Fruit fly (Drosophila melanogaster) whole organism, adult: ENCODE measurements around the gene Taf1.

Experiments used
- CG11617 ChIP-seq: fragments of 200-800 bp; sonication (Bioruptor generic); optimal IDR thresholded peaks from 2 replicates; lab custom pipeline; 2017; ENCODE audit warnings: mild to moderate bottlenecking, missing biosample characterization, missing genetic modification reagents, missing genetic modification characterization
- CG12768 ChIP-seq: fragments of 200-800 bp; sonication (Bioruptor generic); optimal IDR thresholded peaks from 2 replicates; lab custom pipeline; 2017; ENCODE audit warnings: missing biosample characterization, missing genetic modification characterization, mild to moderate bottlenecking, moderate library complexity, missing genetic modification reagents
- CG14711 ChIP-seq: fragments of 200-800 bp; sonication (Bioruptor generic); optimal IDR thresholded peaks from 2 replicates; lab custom pipeline; 2018; ENCODE audit warnings: missing biosample characterization, mild to moderate bottlenecking, missing genetic modification characterization, moderate library complexity
- CG1620 ChIP-seq: fragments of 200-800 bp; sonication (Bioruptor generic); optimal IDR thresholded peaks from 2 replicates; lab custom pipeline; 2016; ENCODE audit warnings: missing biosample characterization, missing genetic modification characterization
- CG33017 ChIP-seq: fragments of 200-800 bp; sonication (Bioruptor generic); optimal IDR thresholded peaks from 2 replicates; lab custom pipeline; 2018; ENCODE audit warnings: missing biosample characterization, mild to moderate bottlenecking, missing genetic modification characterization, moderate library complexity
- CG5204 ChIP-seq: fragments of 200-800 bp; sonication (Bioruptor generic); optimal IDR thresholded peaks from 2 replicates; lab custom pipeline; 2016; ENCODE audit warnings: missing biosample characterization, missing genetic modification characterization
- CG7045 ChIP-seq: fragments of 200-800 bp; sonication (Bioruptor generic); optimal IDR thresholded peaks from 2 replicates; lab custom pipeline; 2017; ENCODE audit warnings: missing biosample characterization, mild to moderate bottlenecking, missing genetic modification characterization
- CG7101 ChIP-seq: fragments of 200-800 bp; sonication (Bioruptor generic); optimal IDR thresholded peaks from 2 replicates; lab custom pipeline; 2018; ENCODE audit warnings: missing biosample characterization, mild to moderate bottlenecking, missing genetic modification characterization, moderate library complexity
- Clk ChIP-seq: fragments of 200-800 bp; sonication (Bioruptor generic); optimal IDR thresholded peaks from 2 replicates; lab custom pipeline; 2017; ENCODE audit warnings: missing biosample characterization, missing genetic modification characterization
- Crg-1 ChIP-seq: fragments of 200-800 bp; sonication (Bioruptor generic); optimal IDR thresholded peaks from 2 replicates; lab custom pipeline; 2016; ENCODE audit warnings: missing biosample characterization, missing genetic modification characterization
- Hr96 ChIP-seq: fragments of 200-800 bp; sonication (Bioruptor generic); optimal IDR thresholded peaks from 2 replicates; lab custom pipeline; 2016; ENCODE audit warnings: missing biosample characterization, missing genetic modification characterization
- Mnt ChIP-seq: fragments of 200-800 bp; sonication (Bioruptor generic); optimal IDR thresholded peaks from 2 replicates; lab custom pipeline; 2016; ENCODE audit warnings: missing biosample characterization, mild to moderate bottlenecking, missing genetic modification characterization
- bab1 ChIP-seq: fragments of 200-800 bp; sonication (Bioruptor generic); optimal IDR thresholded peaks from 3 replicates; lab custom pipeline; 2019; ENCODE audit warnings: missing biosample characterization, mild to moderate bottlenecking, missing genetic modification characterization, moderate library complexity
- cic ChIP-seq: fragments of 200-800 bp; sonication (Bioruptor generic); optimal IDR thresholded peaks from 2 replicates; lab custom pipeline; 2017; ENCODE audit warnings: missing biosample characterization, mild to moderate bottlenecking, missing genetic modification characterization, moderate library complexity
- cnc ChIP-seq, 2 experiments: fragments of >200 bp; optimal IDR thresholded peaks; 2 replicates each; lab custom pipeline; 2017
- kay ChIP-seq: fragments of 200-800 bp; sonication (Bioruptor generic); peaks from one replicate; lab custom pipeline; 2016; ENCODE audit warnings: missing biosample characterization, missing genetic modification characterization, borderline replicate concordance
- ovo ChIP-seq: fragments of 200-800 bp; sonication (Bioruptor generic); optimal IDR thresholded peaks from 2 replicates; lab custom pipeline; 2016; ENCODE audit warnings: missing biosample characterization, missing genetic modification characterization
- pad ChIP-seq: fragments of 200-800 bp; sonication (Bioruptor generic); optimal IDR thresholded peaks from 3 replicates; lab custom pipeline; 2017; ENCODE audit warnings: missing biosample characterization, missing genetic modification characterization, mild to moderate bottlenecking, moderate library complexity, missing genetic modification reagents
- tj ChIP-seq: fragments of 200-800 bp; sonication (Bioruptor generic); optimal IDR thresholded peaks from 3 replicates; lab custom pipeline; 2017; ENCODE audit warnings: missing biosample characterization, mild to moderate bottlenecking, missing genetic modification characterization, moderate library complexity
- toe ChIP-seq: fragments of 200-800 bp; sonication (Bioruptor generic); optimal IDR thresholded peaks from 2 replicates; lab custom pipeline; 2016; ENCODE audit warnings: missing biosample characterization, missing genetic modification characterization

Taf1 gene

DNA sequence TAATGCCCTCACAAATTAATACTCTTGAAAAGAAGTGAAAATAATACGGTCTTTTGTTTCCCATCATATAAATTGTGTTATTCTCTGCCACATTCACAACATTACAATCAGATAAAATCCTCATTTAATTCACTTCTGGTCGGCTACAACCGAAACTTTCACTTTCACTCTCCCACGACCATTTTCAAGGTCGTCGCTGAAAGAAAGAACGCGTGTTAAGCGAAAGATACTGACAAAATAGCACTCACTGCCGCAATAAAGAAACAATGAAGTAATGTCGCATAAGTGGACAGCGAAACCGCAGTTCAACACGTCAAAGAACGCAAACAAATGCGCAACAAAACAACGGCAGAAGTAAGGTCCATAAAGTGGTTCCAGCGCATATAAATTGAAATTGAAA, 41.5 kb downstream of the Taf1 start:
- TF ChIP-seq Crg-1 (GFP tag; lab: Kevin White, UChicago), result no peak
- no peak for TF ChIP-seq cnc (optimal IDR thresholded peaks at IDR 0.05; lab: Kevin White, UChicago)
- TF ChIP-seq CG7101 (tag; lab: Kevin White, UChicago), result no peak

DNA sequence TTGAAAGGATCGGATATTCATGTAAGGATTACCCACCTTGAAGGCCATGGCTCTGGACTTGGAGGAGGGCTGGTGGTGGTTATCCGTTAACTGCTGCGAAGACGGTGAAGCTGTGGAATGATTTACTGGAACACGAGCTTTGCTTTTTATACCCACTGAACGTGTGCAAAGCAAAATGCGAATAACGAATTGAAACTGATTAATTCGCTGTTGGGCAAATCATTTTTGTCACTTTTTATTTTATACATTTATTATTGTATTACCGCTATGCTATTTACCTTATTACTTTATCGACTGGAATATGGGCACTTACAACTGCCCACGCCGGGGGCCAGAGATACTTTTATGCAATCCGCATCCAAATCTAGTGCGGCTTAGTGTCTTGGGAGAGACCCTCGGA, 43.5 kb downstream of the Taf1 start, which contains the start of gene Ccp84Af:
Gene Ccp84Af, minus strand, starts transcription at position 101 of the 400 bp plus-strand sequence.
- TF ChIP-seq Hr96 (GFP tag; lab: Kevin White, UChicago) (no peak), CG11617 (GFP tag; lab: Kevin White, UChicago) (no peak), Crg-1 (GFP tag; lab: Kevin White, UChicago) (no peak), CG14711 (tag; lab: Kevin White, UChicago) (no peak), CG7045 (GFP tag; lab: Kevin White, UChicago) (no peak), kay (GFP tag; lab: Kevin White, UChicago) (no peak), ovo (GFP tag; lab: Kevin White, UChicago) (no peak), tj (GFP tag; lab: Kevin White, UChicago) (no peak), cnc (optimal IDR thresholded peaks at IDR 0.05; lab: Kevin White, UChicago) (no peak), CG5204 (GFP tag; lab: Kevin White, UChicago) (no peak), CG1620 (GFP tag; lab: Kevin White, UChicago) (no peak), toe (GFP tag; lab: Kevin White, UChicago) (no peak), bab1 (GFP tag; lab: Kevin White, UChicago) (no peak), cic (GFP tag; lab: Kevin White, UChicago) (no peak), CG33017 (no peak), CG7101 (tag; lab: Kevin White, UChicago) (no peak), CG12768 (GFP tag; lab: Kevin White, UChicago) (no peak)

DNA sequence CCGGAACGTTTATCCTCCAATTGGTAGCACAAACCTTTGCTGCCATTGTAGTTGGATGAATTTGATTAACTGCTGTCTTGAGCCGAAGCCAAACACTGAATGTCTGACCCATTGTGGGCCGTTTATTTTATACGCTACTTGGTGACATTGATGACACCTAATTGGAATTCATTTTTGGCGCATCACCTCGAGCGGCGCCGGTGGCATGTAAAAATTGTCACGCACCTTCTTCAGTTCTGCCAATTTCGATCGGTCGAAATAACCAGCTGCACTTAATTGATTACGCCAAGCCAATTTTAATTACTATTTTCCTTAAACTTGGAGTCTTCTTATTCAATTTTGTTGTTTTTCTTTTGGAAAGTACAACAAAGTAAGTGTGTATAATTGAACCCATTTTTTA, 45.0 kb downstream of the Taf1 start, which contains the start of gene Ccp84Ae:
Gene Ccp84Ae, minus strand, starts transcription at position 101 of the 400 bp plus-strand sequence.
- TF ChIP-seq CG33017 (no peak), pad (GFP tag; lab: Kevin White, UChicago) (no peak), CG5204 (GFP tag; lab: Kevin White, UChicago) (no peak), ovo (GFP tag; lab: Kevin White, UChicago) (no peak), CG12768 (GFP tag; lab: Kevin White, UChicago) (no peak), tj (GFP tag; lab: Kevin White, UChicago) (no peak), CG7101 (tag; lab: Kevin White, UChicago) (no peak), cnc (optimal IDR thresholded peaks at IDR 0.05; lab: Kevin White, UChicago) (no peak), Crg-1 (GFP tag; lab: Kevin White, UChicago) (no peak), Hr96 (GFP tag; lab: Kevin White, UChicago) (no peak), CG1620 (GFP tag; lab: Kevin White, UChicago) (no peak), bab1 (GFP tag; lab: Kevin White, UChicago) (no peak), Clk (GFP tag; lab: Kevin White, UChicago) (no peak)

DNA sequence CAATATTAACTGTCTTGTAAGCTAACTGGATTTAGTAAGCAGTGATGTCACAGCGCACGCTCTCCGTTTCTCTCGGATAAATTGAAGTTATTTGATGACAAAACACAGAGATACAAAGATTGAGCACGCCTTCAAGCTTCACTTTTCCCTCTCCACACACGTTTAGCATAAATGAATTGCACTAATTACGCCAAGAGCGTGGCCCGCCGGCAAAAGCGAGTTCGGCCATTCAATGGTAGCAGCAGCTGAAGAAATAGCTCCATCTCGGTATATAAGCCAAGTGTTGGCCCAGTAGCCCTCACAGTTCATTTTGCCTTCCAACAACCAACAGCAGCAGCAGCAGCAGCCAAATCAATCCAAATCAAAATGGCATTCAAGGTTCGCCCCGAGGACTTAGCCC, 45.7 kb downstream of the Taf1 start, which contains the start of gene Ccp84Ad:
Gene Ccp84Ad, plus strand, starts transcription at position 301 of the 400 bp plus-strand sequence.
- TF ChIP-seq CG1620 (GFP tag; lab: Kevin White, UChicago) (no peak), kay (GFP tag; lab: Kevin White, UChicago) (no peak), Hr96 (GFP tag; lab: Kevin White, UChicago) (no peak), cnc (optimal IDR thresholded peaks at IDR 0.05; lab: Kevin White, UChicago) (no peak), Crg-1 (GFP tag; lab: Kevin White, UChicago) (no peak), toe (GFP tag; lab: Kevin White, UChicago) (no peak), cic (GFP tag; lab: Kevin White, UChicago) (no peak), CG5204 (GFP tag; lab: Kevin White, UChicago) (no peak), CG33017 (no peak), CG14711 (tag; lab: Kevin White, UChicago) (no peak), tj (GFP tag; lab: Kevin White, UChicago) (no peak), ovo (GFP tag; lab: Kevin White, UChicago) (no peak), CG12768 (GFP tag; lab: Kevin White, UChicago) (no peak), Mnt (GFP tag; lab: Kevin White, UChicago) (no peak), CG7101 (tag; lab: Kevin White, UChicago) (no peak), bab1 (GFP tag; lab: Kevin White, UChicago) (no peak), CG11617 (GFP tag; lab: Kevin White, UChicago) (no peak), pad (GFP tag; lab: Kevin White, UChicago) (no peak)

DNA sequence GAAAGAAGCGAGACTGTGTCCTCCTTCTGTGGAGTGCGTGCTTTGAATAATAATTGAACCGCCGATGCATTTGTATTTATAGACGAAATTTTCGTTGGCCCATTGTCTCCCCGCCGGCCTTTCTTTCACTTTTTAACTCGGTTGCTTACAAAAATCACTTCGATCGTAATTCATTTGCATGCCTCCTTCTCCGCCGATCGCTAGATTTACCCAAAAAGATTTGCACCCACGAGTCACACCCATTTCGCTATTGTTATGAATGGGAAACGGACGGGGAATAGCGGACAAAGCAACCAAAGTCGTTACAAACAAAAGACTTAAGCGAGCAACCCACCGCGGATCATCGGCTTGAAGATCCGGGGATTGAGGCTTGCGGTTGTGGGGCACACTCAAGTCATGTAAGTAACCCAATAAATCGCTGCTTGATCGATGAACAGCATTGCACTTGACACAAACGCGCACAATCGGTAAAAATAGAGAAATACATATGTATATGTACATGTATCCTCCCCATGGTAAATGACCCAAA, 49.6 kb downstream of the Taf1 start, which contains the start of gene Ccp84Ac:
Gene Ccp84Ac, minus strand, starts transcription at position 51 of the 529 bp plus-strand sequence.
- no peak for TF ChIP-seq CG5204 (GFP tag; lab: Kevin White, UChicago)
- no peak for TF ChIP-seq CG14711 (tag; lab: Kevin White, UChicago)
- TF ChIP-seq cnc (optimal IDR thresholded peaks at IDR 0.05; lab: Kevin White, UChicago), result no peak
- no peak for TF ChIP-seq Crg-1 (GFP tag; lab: Kevin White, UChicago)
- no peak for TF ChIP-seq toe (GFP tag; lab: Kevin White, UChicago)
- no peak for TF ChIP-seq pad (GFP tag; lab: Kevin White, UChicago)
- TF ChIP-seq CG33017, result no peak
- TF ChIP-seq kay (GFP tag; lab: Kevin White, UChicago), result no peak
- TF ChIP-seq CG11617 (GFP tag; lab: Kevin White, UChicago), result no peak
- no peak for TF ChIP-seq CG1620 (GFP tag; lab: Kevin White, UChicago)
- no peak for TF ChIP-seq cic (GFP tag; lab: Kevin White, UChicago)
- TF ChIP-seq Mnt (GFP tag; lab: Kevin White, UChicago), result no peak
- no peak for TF ChIP-seq tj (GFP tag; lab: Kevin White, UChicago)
- no peak for TF ChIP-seq bab1 (GFP tag; lab: Kevin White, UChicago)
- no peak for TF ChIP-seq Clk (GFP tag; lab: Kevin White, UChicago)
- TF ChIP-seq ovo (GFP tag; lab: Kevin White, UChicago), result no peak
- TF ChIP-seq CG12768 (GFP tag; lab: Kevin White, UChicago), result no peak
- no peak for TF ChIP-seq Hr96 (GFP tag; lab: Kevin White, UChicago)
- no peak for TF ChIP-seq CG7101 (tag; lab: Kevin White, UChicago)
